Worm (Caenorhabditis elegans): Measurements from ENCODE around the gene D2062.1.

- TF ChIP-seq alr-1 (tag; optimal IDR thresholded peaks at IDR 0.05; ENCODE audit: borderline replicate concordance) = no peak
- no peak for TF ChIP-seq unc-62 (GFP tag; optimal IDR thresholded peaks at IDR 0.05)
- TF ChIP-seq skn-1 (tag; optimal IDR thresholded peaks at IDR 0.05) = no peak
- TF ChIP-seq nhr-76 (tag; optimal IDR thresholded peaks at IDR 0.05) = no peak
- TF ChIP-seq nhr-28 (tag; optimal IDR thresholded peaks at IDR 0.05) = no peak
- no peak for TF ChIP-seq ceh-82 (tag; optimal IDR thresholded peaks at IDR 0.05)
- TF ChIP-seq swsn-7 (tag; optimal IDR thresholded peaks at IDR 0.05) = no peak
- TF ChIP-seq nhr-237 (tag; optimal IDR thresholded peaks at IDR 0.05) = no peak
- no peak for TF ChIP-seq ceh-8 (GFP tag; optimal IDR thresholded peaks at IDR 0.05)
Measured at ce11 chrII:2600931-2601330, 30.3 kb upstream of the D2062.1 start.
